Fruit fly (Drosophila melanogaster): Measurements from ENCODE around the gene CG34456.

Gene CG34456

DNA sequence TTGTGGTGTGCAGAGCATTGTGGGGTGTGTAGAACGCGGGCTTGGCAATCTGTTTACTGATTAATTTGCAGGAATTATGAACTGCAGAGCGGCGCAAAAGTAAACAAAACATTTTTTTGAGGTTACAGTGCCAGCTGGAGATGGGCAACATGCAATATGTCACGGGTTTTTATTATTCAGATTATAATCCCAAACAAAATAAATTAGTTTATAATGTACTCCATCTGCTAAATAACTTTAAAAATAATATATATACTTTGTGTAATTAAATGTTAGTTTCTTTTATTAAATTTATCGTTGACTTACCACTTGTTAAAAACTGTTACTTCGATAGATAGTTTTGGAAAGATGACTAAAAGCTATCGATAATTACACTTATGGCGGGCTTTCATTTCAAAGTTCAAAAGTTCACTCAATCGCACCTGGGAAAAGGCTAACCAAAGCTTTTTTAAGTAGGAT lies 9.0 kb downstream of the CG34456 start, which contains the start of gene Fdx1 (continued):
- TF ChIP-seq CG34224 (GFP tag; IDR thresholded peaks at IDR 0.05; ENCODE audit: partially characterized antibody) (peak; percentile 47; the same call in 2 of the 3 replicates), CG43689 (GFP tag; IDR thresholded peaks at IDR 0.05) (no peak), E2f1 (GFP tag; IDR thresholded peaks at IDR 0.05) (0 out of 2 replicates have a peak, but pooled peaks have one; percentile 22), CG7271 (tag; optimal IDR thresholded peaks at IDR 0.05) (no peak), CG32532 (GFP tag; IDR thresholded peaks at IDR 0.05) (peak; percentile 15; the same call in 1 of the 2 replicates), Med (GFP tag) (peak; percentile 66), CG1832 (GFP tag; optimal IDR thresholded peaks at IDR 0.05) (no peak), Dad (GFP tag; optimal IDR thresholded peaks at IDR 0.05) (no peak), klu (GFP tag; IDR thresholded peaks at IDR 0.05) (no peak), zf30C (GFP tag; optimal IDR thresholded peaks at IDR 0.05) (no peak), NFAT (GFP tag; IDR thresholded peaks at IDR 0.05) (peak; percentile 38; the same call in 1 of the 2 replicates), CG10267 (tag; optimal IDR thresholded peaks at IDR 0.05) (peak; percentile 39), ewg (GFP tag; optimal IDR thresholded peaks at IDR 0.05) (no peak), CG16815 (GFP tag; optimal IDR thresholded peaks at IDR 0.05) (no peak), CG14860 (GFP tag; IDR thresholded peaks at IDR 0.05; ENCODE audit: partially characterized antibody) (peak; percentile 49; the same call in 2 of the 3 replicates), GATAe (GFP tag; conservative IDR thresholded peaks at IDR 0.05) (no peak), CG11696 (GFP tag; IDR thresholded peaks at IDR 0.05) (no peak), CG1647 (GFP tag; optimal IDR thresholded peaks at IDR 0.05) (no peak), ro (GFP tag; IDR thresholded peaks at IDR 0.05) (no peak), sens (GFP tag) (peak; percentile 75), salm (tag; optimal IDR thresholded peaks at IDR 0.05) (no peak), CG2116 (GFP tag; optimal IDR thresholded peaks at IDR 0.05) (peak; percentile 91), CG17328 (GFP tag; IDR thresholded peaks at IDR 0.05) (peak; percentile 68), al (GFP tag; IDR thresholded peaks at IDR 0.05) (peak; percentile 12; the same call in 1 of the 2 replicates), sens-2 (GFP tag; IDR thresholded peaks at IDR 0.05) (no peak), dmrt99B (tag; optimal IDR thresholded peaks at IDR 0.05) (no peak), dpn (GFP tag; optimal IDR thresholded peaks at IDR 0.05) (peak in 1 of 2 experiments; percentile 59), Ravus (GFP tag; IDR thresholded peaks at IDR 0.05) (no peak), CG1529 (GFP tag; optimal IDR thresholded peaks at IDR 0.05) (no peak), nom (GFP tag; optimal IDR thresholded peaks at IDR 0.05) (no peak), CG18599 (GFP tag; optimal IDR thresholded peaks at IDR 0.05) (peak; percentile 47), H2.0 (GFP tag; IDR thresholded peaks at IDR 0.05) (peak; percentile 47; the same call in 1 of the 2 replicates), Dip2 (GFP tag; IDR thresholded peaks at IDR 0.05) (no peak), CG13296 (GFP tag; optimal IDR thresholded peaks at IDR 0.05) (peak; percentile 48), CG10462 (GFP tag; optimal IDR thresholded peaks at IDR 0.05) (no peak), Meics (GFP tag; optimal IDR thresholded peaks at IDR 0.05) (peak; percentile 42), ab (GFP tag; optimal IDR thresholded peaks at IDR 0.05) (no peak), ken (GFP tag; IDR thresholded peaks at IDR 0.05) (no peak), wdn (GFP tag; IDR thresholded peaks at IDR 0.05) (no peak), CG6683 (GFP tag; optimal IDR thresholded peaks at IDR 0.05) (no peak), CG5953 (GFP tag; IDR thresholded peaks at IDR 0.05) (no peak), CG5245 (GFP tag; optimal IDR thresholded peaks at IDR 0.05) (no peak), lola (GFP tag; optimal IDR thresholded peaks at IDR 0.05) (peak in 1 of 3 experiments; percentile 14), CG5180 (GFP tag; optimal IDR thresholded peaks at IDR 0.05) (no peak), Scr (GFP tag; IDR thresholded peaks at IDR 0.05; ENCODE audit: partially characterized antibody) (peak; percentile 68), Myb (GFP tag; optimal IDR thresholded peaks at IDR 0.05) (no peak), CG12769 (tag; optimal IDR thresholded peaks at IDR 0.05) (no peak), CG12659 (GFP tag; optimal IDR thresholded peaks at IDR 0.05) (peak; percentile 27), schlank (tag; optimal IDR thresholded peaks at IDR 0.05) (no peak), mirr (GFP tag; optimal IDR thresholded peaks at IDR 0.05) (no peak)

Data from whole organism, embryonic.